Worm (Caenorhabditis elegans) whole organism, late embryonic: Measurements from ENCODE around the gene str-205.

ENCODE experiments used
- C08G9.2 ChIP-seq: sonication (generic microtip); optimal IDR thresholded peaks from 2 replicates; lab custom pipeline; 2016; ENCODE audit warnings: mild to moderate bottlenecking, missing genetic modification characterization, moderate library complexity, missing compliant biosample characterization
- C38D4.7 ChIP-seq: fragments of 200-800 bp; sonication (Bioruptor generic); optimal IDR thresholded peaks from 2 replicates; lab custom pipeline; 2018; ENCODE audit warnings: mild to moderate bottlenecking, missing genetic modification characterization, moderate library complexity, missing compliant biosample characterization
- Y22D7AL.16 ChIP-seq: sonication (generic microtip); optimal IDR thresholded peaks from 2 replicates; lab custom pipeline; 2016; ENCODE audit warnings: missing genetic modification characterization, missing compliant biosample characterization
- ahr-1 ChIP-seq: sonication (generic microtip); optimal IDR thresholded peaks from 2 replicates; lab custom pipeline; 2016; ENCODE audit warnings: missing genetic modification characterization, missing compliant biosample characterization
- ama-1 ChIP-seq: fragments of 150-350 bp; optimal IDR thresholded peaks from 2 replicates; lab custom pipeline; 2014
- ceh-18 ChIP-seq: sonication (generic microtip); optimal IDR thresholded peaks from 2 replicates; lab custom pipeline; 2016; ENCODE audit warnings: missing genetic modification characterization, missing compliant biosample characterization
- ceh-19 ChIP-seq: fragments of 200-800 bp; sonication (Bioruptor generic); optimal IDR thresholded peaks from 2 replicates; lab custom pipeline; 2018; ENCODE audit warnings: mild to moderate bottlenecking, missing genetic modification characterization, missing compliant biosample characterization
- ceh-2 ChIP-seq: sonication (generic microtip); optimal IDR thresholded peaks from 2 replicates; lab custom pipeline; 2016; ENCODE audit warnings: missing genotype, missing genetic modification characterization, missing compliant biosample characterization
- ceh-22 ChIP-seq: sonication (generic microtip); optimal IDR thresholded peaks from 2 replicates; lab custom pipeline; 2017; ENCODE audit warnings: missing biosample characterization, missing genetic modification characterization
- ceh-30 ChIP-seq: fragments of 150-350 bp; optimal IDR thresholded peaks from 2 replicates; lab custom pipeline; 2014; ENCODE audit warnings: missing biosample characterization, missing genetic modification characterization
- ceh-31 ChIP-seq: sonication (generic microtip); optimal IDR thresholded peaks from 2 replicates; lab custom pipeline; 2016; ENCODE audit warnings: missing genetic modification characterization, missing compliant biosample characterization
- ceh-34 ChIP-seq: sonication (generic microtip); optimal IDR thresholded peaks from 2 replicates; lab custom pipeline; 2016; ENCODE audit warnings: mild to moderate bottlenecking, missing genetic modification characterization, missing compliant biosample characterization
- ceh-45 ChIP-seq: fragments of 200-800 bp; sonication (Bioruptor generic); IDR thresholded peaks from 2 replicates; pipeline ENCODE4 v1.3.6; 2022; ENCODE audit warnings: missing genetic modification reagents, missing genetic modification characterization, missing compliant biosample characterization
- ceh-6 ChIP-seq: fragments of 200-800 bp; sonication (Bioruptor generic); optimal IDR thresholded peaks from 2 replicates; lab custom pipeline; 2018; ENCODE audit warnings: mild to moderate bottlenecking, missing genetic modification characterization, missing compliant biosample characterization
- che-1 ChIP-seq: sonication (generic microtip); optimal IDR thresholded peaks from 2 replicates; lab custom pipeline; 2016; ENCODE audit warnings: mild to moderate bottlenecking, missing genetic modification characterization, missing compliant biosample characterization
- dmd-4 ChIP-seq: sonication (generic microtip); optimal IDR thresholded peaks from 2 replicates; lab custom pipeline; 2016; ENCODE audit warnings: borderline replicate concordance, missing genetic modification characterization, missing compliant biosample characterization
- elt-2 ChIP-seq: sonication (generic microtip); optimal IDR thresholded peaks from 2 replicates; lab custom pipeline; 2016; ENCODE audit warnings: missing genetic modification reagents, missing genetic modification characterization, missing compliant biosample characterization
- ets-4 ChIP-seq: sonication (generic microtip); optimal IDR thresholded peaks from 2 replicates; lab custom pipeline; 2016; ENCODE audit warnings: missing genetic modification characterization, missing compliant biosample characterization
- eyg-1 ChIP-seq: sonication (generic microtip); optimal IDR thresholded peaks from 2 replicates; lab custom pipeline; 2016; ENCODE audit warnings: missing genotype, missing genetic modification characterization, missing compliant biosample characterization
- fax-1 ChIP-seq: sonication (generic microtip); optimal IDR thresholded peaks from 2 replicates; lab custom pipeline; 2016; ENCODE audit warnings: missing genotype, missing genetic modification characterization, missing compliant biosample characterization
- fkh-10 ChIP-seq: fragments of 150-350 bp; optimal IDR thresholded peaks from 2 replicates; lab custom pipeline; 2014; ENCODE audit warnings: missing biosample characterization, missing genetic modification reagents, missing genetic modification characterization
- gmeb-2 ChIP-seq: sonication (generic microtip); optimal IDR thresholded peaks from 2 replicates; lab custom pipeline; 2016; ENCODE audit warnings: missing genetic modification characterization, inconsistent platforms, missing compliant biosample characterization
- hlh-13 ChIP-seq: fragments of 200-800 bp; sonication (Bioruptor generic); optimal IDR thresholded peaks from 2 replicates; lab custom pipeline; 2018; ENCODE audit warnings: mild to moderate bottlenecking, missing genetic modification characterization, missing compliant biosample characterization
- hlh-30 ChIP-seq: sonication (generic microtip); optimal IDR thresholded peaks from 2 replicates; lab custom pipeline; 2017; ENCODE audit warnings: antibody characterized with exemption, missing genetic modification characterization, missing compliant biosample characterization; ENCODE audit not compliant: insufficient read depth
- hlh-8 ChIP-seq: sonication (generic microtip); optimal IDR thresholded peaks from 2 replicates; lab custom pipeline; 2016; ENCODE audit warnings: missing genotype, missing genetic modification characterization, missing compliant biosample characterization
- lim-6 ChIP-seq: sonication (generic microtip); optimal IDR thresholded peaks from 2 replicates; lab custom pipeline; 2016; ENCODE audit warnings: missing genetic modification characterization, missing compliant biosample characterization
- madf-2 ChIP-seq: sonication (generic microtip); optimal IDR thresholded peaks from 2 replicates; lab custom pipeline; 2017; ENCODE audit warnings: missing genetic modification characterization, missing compliant biosample characterization
- mec-3 ChIP-seq: sonication (generic microtip); optimal IDR thresholded peaks from 2 replicates; lab custom pipeline; 2016; ENCODE audit warnings: borderline replicate concordance, missing genetic modification characterization, missing compliant biosample characterization
- nhr-232 ChIP-seq: sonication (generic microtip); optimal IDR thresholded peaks from 2 replicates; lab custom pipeline; 2016; ENCODE audit warnings: missing genetic modification characterization, missing compliant biosample characterization
- npax-4 ChIP-seq: sonication (generic microtip); optimal IDR thresholded peaks from 2 replicates; lab custom pipeline; 2016; ENCODE audit warnings: missing genetic modification characterization, missing compliant biosample characterization
- pag-3 ChIP-seq: sonication (generic microtip); optimal IDR thresholded peaks from 2 replicates; lab custom pipeline; 2016; ENCODE audit warnings: missing compliant biosample characterization, missing genetic modification characterization, borderline replicate concordance
- pha-4 ChIP-seq: fragments of 150-350 bp; optimal IDR thresholded peaks from 2 replicates; lab custom pipeline; 2018; ENCODE audit warnings: missing biosample characterization, missing genetic modification reagents, missing genetic modification characterization
- pqm-1 ChIP-seq: sonication (generic microtip); optimal IDR thresholded peaks from 2 replicates; lab custom pipeline; 2016; ENCODE audit warnings: missing genetic modification characterization, missing compliant biosample characterization
- pros-1 ChIP-seq: fragments of 150-350 bp; optimal IDR thresholded peaks from 2 replicates; lab custom pipeline; 2014; ENCODE audit warnings: missing biosample characterization, missing genetic modification reagents, missing genetic modification characterization
- rnt-1 ChIP-seq: sonication (generic microtip); optimal IDR thresholded peaks from 2 replicates; lab custom pipeline; 2016; ENCODE audit warnings: missing genetic modification characterization, missing compliant biosample characterization
- sdc-2 ChIP-seq: sonication (generic microtip); optimal IDR thresholded peaks from 2 replicates; lab custom pipeline; 2016; ENCODE audit warnings: missing genotype, missing genetic modification characterization, missing compliant biosample characterization
- sox-4 ChIP-seq: sonication (generic microtip); optimal IDR thresholded peaks from 2 replicates; lab custom pipeline; 2017; ENCODE audit warnings: mild to moderate bottlenecking, missing genetic modification characterization, inconsistent platforms, missing compliant biosample characterization
- unc-86 ChIP-seq: sonication (generic microtip); optimal IDR thresholded peaks from 2 replicates; lab custom pipeline; 2016; ENCODE audit warnings: missing genetic modification characterization, missing compliant biosample characterization

The str-205 gene

ce11 chrV:4929842-4930241, at the start of gene str-205:
Gene str-205 (minus strand): TSS chrV:4929942.
- TF ChIP-seq mec-3 (tag; lab: Kevin White, UChicago) (no peak), pqm-1 (tag; lab: Kevin White, UChicago) (no peak), unc-86 (tag; lab: Kevin White, UChicago) (no peak), fax-1 (no peak), ceh-30 (tag; lab: Kevin White, UChicago) (no peak), ceh-22 (no peak), ceh-2 (tag; lab: Kevin White, UChicago) (no peak), nhr-232 (tag; lab: Kevin White, UChicago) (no peak), hlh-8 (tag; lab: Kevin White, UChicago) (no peak), sox-4 (tag; lab: Kevin White, UChicago) (no peak), Y22D7AL.16 (no peak), elt-2 (tag; lab: Kevin White, UChicago) (no peak), rnt-1 (no peak), gmeb-2 (tag; lab: Kevin White, UChicago) (no peak), lim-6 (tag; lab: Kevin White, UChicago) (no peak), pag-3 (tag; lab: Kevin White, UChicago) (no peak), ama-1 (lab: Kevin White, UChicago) (no peak)

- TF ChIP-seq madf-2: no peak
- no peak for TF ChIP-seq C38D4.7 (GFP tag; lab: Kevin White, UChicago)
- no peak for TF ChIP-seq fkh-10
- no peak for TF ChIP-seq ahr-1 (tag; lab: Kevin White, UChicago)
- no peak for TF ChIP-seq pag-3 (tag; lab: Kevin White, UChicago)
- TF ChIP-seq che-1: no peak
- no peak for TF ChIP-seq ceh-6 (GFP tag; lab: Kevin White, UChicago)
- TF ChIP-seq pha-4: no peak
- TF ChIP-seq dmd-4 (tag; lab: Kevin White, UChicago): no peak
- TF ChIP-seq ceh-34 (tag; lab: Kevin White, UChicago): no peak
- no peak for TF ChIP-seq ceh-2 (tag; lab: Kevin White, UChicago)
- no peak for TF ChIP-seq pros-1 (tag; lab: Kevin White, UChicago)
- TF ChIP-seq eyg-1: no peak
- TF ChIP-seq, all 69 proteins: peak for 0
These were observed 49.3 kb upstream of the str-205 start, which contains the start of gene srsx-11 for ce11 chrV:4979060-4979459. Gene srsx-11 (minus strand): TSS chrV:4979160.

- TF ChIP-seq ceh-31: no peak
- TF ChIP-seq hlh-30 (tag; lab: Kevin White, UChicago): no peak
- TF ChIP-seq, all 69 proteins: peak for 0
These were observed 47.8 kb upstream of the str-205 start for ce11 chrV:4977539-4977938.

ce11 chrV:4975140-4975539, 45.4 kb upstream of the str-205 start, which contains the start of gene F26G5.1:
Gene F26G5.1 (plus strand): TSS chrV:4975478.
- TF ChIP-seq npax-4 (no peak), C08G9.2 (tag; lab: Kevin White, UChicago) (no peak), elt-2 (tag; lab: Kevin White, UChicago) (no peak), pros-1 (tag; lab: Kevin White, UChicago) (no peak), dmd-4 (tag; lab: Kevin White, UChicago) (no peak), ceh-6 (GFP tag; lab: Kevin White, UChicago) (no peak), ceh-2 (tag; lab: Kevin White, UChicago) (no peak), sdc-2 (tag; lab: Kevin White, UChicago) (no peak), hlh-13 (GFP tag; lab: Kevin White, UChicago) (no peak), unc-86 (tag; lab: Kevin White, UChicago) (no peak), ceh-18 (tag; lab: Kevin White, UChicago) (no peak), ceh-34 (tag; lab: Kevin White, UChicago) (no peak), ama-1 (lab: Kevin White, UChicago) (no peak), ets-4 (tag; lab: Kevin White, UChicago) (no peak), hlh-8 (tag; lab: Kevin White, UChicago) (no peak), ceh-19 (no peak), ceh-45 (GFP tag; lab: Robert Waterston, UW) (no peak), ahr-1 (tag; lab: Kevin White, UChicago) (no peak), hlh-30 (tag; lab: Kevin White, UChicago) (no peak)
